Worm (Caenorhabditis elegans) whole organism, early embryonic: ENCODE measurements around the gene F55B11.3.
"Not testable (repeated sequence)": the region's sequence is repeated elsewhere in the genome, so short reads cannot be mapped to it uniquely, and the experiment has no call there.

Experiments used
- B0310.2 ChIP-seq: sonication (generic microtip); optimal IDR thresholded peaks from 2 replicates; lab custom pipeline; 2016; ENCODE audit warnings: mild to moderate bottlenecking, missing genetic modification characterization, missing compliant biosample characterization
- F13C5.2 ChIP-seq: sonication (generic microtip); optimal IDR thresholded peaks from 2 replicates; lab custom pipeline; 2017; ENCODE audit warnings: mild to moderate bottlenecking, missing genetic modification characterization, inconsistent platforms, missing compliant biosample characterization
- aly-1 ChIP-seq: sonication (generic microtip); optimal IDR thresholded peaks from 2 replicates; lab custom pipeline; 2016; ENCODE audit warnings: missing genetic modification characterization, missing compliant biosample characterization
- ama-1 ChIP-seq: fragments of 150-350 bp; optimal IDR thresholded peaks from 2 replicates; lab custom pipeline; 2014
- ceh-13 ChIP-seq: fragments of 200-800 bp; sonication (Bioruptor generic); optimal IDR thresholded peaks from 2 replicates; lab custom pipeline; 2018; ENCODE audit warnings: mild to moderate bottlenecking, missing genetic modification characterization, missing compliant biosample characterization
- ceh-36 ChIP-seq: sonication (generic microtip); optimal IDR thresholded peaks from 2 replicates; lab custom pipeline; 2016; ENCODE audit warnings: missing genetic modification characterization, inconsistent platforms, missing compliant biosample characterization
- ets-7 ChIP-seq: sonication (generic microtip); optimal IDR thresholded peaks from 2 replicates; lab custom pipeline; 2016; ENCODE audit warnings: missing genotype, missing genetic modification characterization, missing compliant biosample characterization
- flt-1 ChIP-seq: fragments of 200-800 bp; sonication (Bioruptor generic); IDR thresholded peaks from 2 replicates; pipeline ENCODE4 v1.3.6; 2022; ENCODE audit warnings: missing genetic modification characterization, missing compliant biosample characterization
- hmbx-1 ChIP-seq: sonication (generic microtip); optimal IDR thresholded peaks from 2 replicates; lab custom pipeline; 2016; ENCODE audit warnings: mild to moderate bottlenecking, missing genetic modification characterization, missing compliant biosample characterization
- hmg-4 ChIP-seq: fragments of 200-800 bp; sonication (Bioruptor generic); optimal IDR thresholded peaks from 2 replicates; lab custom pipeline; 2018; ENCODE audit warnings: mild to moderate bottlenecking, missing genetic modification characterization, missing compliant biosample characterization
- hnd-1 ChIP-seq: sonication (generic microtip); optimal IDR thresholded peaks from 2 replicates; lab custom pipeline; 2016; ENCODE audit warnings: missing genetic modification characterization, missing compliant biosample characterization
- pes-1 ChIP-seq: fragments of 200-800 bp; sonication (Bioruptor generic); IDR thresholded peaks from 2 replicates; pipeline ENCODE4 v1.3.6; 2022; ENCODE audit warnings: missing genetic modification reagents, missing genetic modification characterization, missing compliant biosample characterization
- scrt-1 ChIP-seq: fragments of 200-800 bp; sonication (Bioruptor generic); IDR thresholded peaks from 2 replicates; pipeline ENCODE4 v1.3.6; 2022; ENCODE audit warnings: missing genetic modification characterization, missing compliant biosample characterization
- sea-1 ChIP-seq: fragments of 200-800 bp; sonication (Bioruptor generic); conservative IDR thresholded peaks from 2 replicates; pipeline ENCODE4 v1.3.6; 2022; ENCODE audit warnings: missing genetic modification characterization, missing compliant biosample characterization
- tbx-11 ChIP-seq: fragments of 200-800 bp; sonication (Bioruptor generic); IDR thresholded peaks from 2 replicates; pipeline ENCODE4 v1.3.6; 2022; ENCODE audit warnings: missing genetic modification characterization, missing compliant biosample characterization
- tbx-37 ChIP-seq: fragments of 200-800 bp; sonication (Bioruptor generic); conservative IDR thresholded peaks from 2 replicates; pipeline ENCODE4 v1.3.6; 2022; ENCODE audit warnings: missing genetic modification reagents, missing genetic modification characterization, missing compliant biosample characterization
- tra-4 ChIP-seq: sonication (generic microtip); optimal IDR thresholded peaks from 2 replicates; lab custom pipeline; 2017; ENCODE audit warnings: missing genetic modification characterization, missing compliant biosample characterization

F55B11.3 gene

DNA sequence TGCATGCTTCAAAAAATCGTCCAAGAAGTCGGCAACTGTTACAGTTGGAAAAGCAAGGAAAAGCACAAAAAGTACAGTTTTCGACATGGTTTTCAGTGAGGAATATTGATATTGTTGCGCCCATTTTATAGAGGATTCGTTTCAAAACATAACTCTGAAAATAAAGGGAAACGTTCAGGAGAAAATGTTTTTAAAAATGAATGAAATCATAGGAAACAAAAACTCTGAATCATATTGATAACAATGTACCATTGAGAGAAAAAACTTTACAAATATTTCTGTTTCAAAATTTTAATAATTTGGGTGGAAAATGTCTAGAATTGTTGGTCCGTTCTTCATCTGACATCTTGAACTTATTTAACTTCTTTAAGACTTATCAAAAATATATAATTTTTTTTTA is 1.3 kb upstream of the F55B11.3 start, which contains the start of gene F55B11.2:
Gene F55B11.2 (minus strand): TSS at position 101 of the 400 bp plus-strand sequence.
- no peak for TF ChIP-seq hnd-1 (tag; lab: Kevin White, UChicago)
- TF ChIP-seq pes-1: no peak
- TF ChIP-seq F13C5.2: no peak
- no peak for TF ChIP-seq tra-4 (tag; lab: Kevin White, UChicago)
- TF ChIP-seq tbx-37 (GFP tag; lab: Robert Waterston, UW): no peak
- no peak for TF ChIP-seq B0310.2 (tag; lab: Kevin White, UChicago)
- TF ChIP-seq hmbx-1 (tag; lab: Kevin White, UChicago): no peak
- no peak for TF ChIP-seq ceh-13 (GFP tag; lab: Kevin White, UChicago)
- no peak for TF ChIP-seq hmg-4 (GFP tag; lab: Kevin White, UChicago)
- no peak for TF ChIP-seq scrt-1 (GFP tag; lab: Robert Waterston, UW)

DNA sequence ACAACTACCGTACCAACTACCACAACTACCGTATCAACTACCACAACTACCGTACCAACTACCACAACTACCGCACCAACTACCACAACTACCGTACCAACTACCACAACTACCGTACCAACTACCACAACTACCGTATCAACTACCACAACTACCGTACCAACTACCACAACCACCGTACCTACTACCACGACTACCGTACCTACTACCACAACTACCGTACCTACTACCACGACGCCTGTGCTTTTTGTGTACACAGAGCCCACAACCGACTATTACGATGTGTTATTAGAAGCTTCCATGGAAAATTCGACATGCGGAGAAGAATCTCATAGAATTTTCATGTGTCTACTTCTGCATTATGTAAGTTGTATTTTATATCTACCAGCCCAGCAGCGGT is 2.9 kb downstream of the F55B11.3 start, which contains the start of gene F55B11.5:
Gene F55B11.5 (plus strand): TSS at position 301 of the 400 bp plus-strand sequence.
- TF ChIP-seq ceh-13 (GFP tag; lab: Kevin White, UChicago); aly-1; hnd-1 (tag; lab: Kevin White, UChicago): not testable (repeated sequence)

DNA sequence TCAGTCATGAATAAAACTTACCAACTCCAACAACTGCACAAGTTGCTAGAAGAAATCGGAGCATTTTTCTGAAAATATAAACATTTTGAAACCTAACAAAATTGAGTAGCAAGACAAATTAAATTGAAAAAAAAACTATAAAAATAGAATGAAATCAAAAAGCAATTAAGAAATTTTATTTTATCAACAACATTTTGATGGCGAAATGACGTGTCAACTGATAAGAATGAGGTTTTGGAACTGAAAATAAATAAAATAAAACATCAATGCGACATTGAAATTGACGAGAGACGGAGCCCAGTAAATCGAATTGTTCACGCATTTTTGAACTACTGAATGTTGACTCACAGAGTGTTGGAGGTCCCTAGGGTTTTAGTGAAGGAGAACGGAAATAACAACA is 6.4 kb downstream of the F55B11.3 start, which contains the start of gene F55B11.4:
Gene F55B11.4 (minus strand): TSS at position 68 of the 400 bp plus-strand sequence.
- TF ChIP-seq tra-4 (tag; lab: Kevin White, UChicago) (no peak), ceh-36 (tag; lab: Kevin White, UChicago) (no peak)

DNA sequence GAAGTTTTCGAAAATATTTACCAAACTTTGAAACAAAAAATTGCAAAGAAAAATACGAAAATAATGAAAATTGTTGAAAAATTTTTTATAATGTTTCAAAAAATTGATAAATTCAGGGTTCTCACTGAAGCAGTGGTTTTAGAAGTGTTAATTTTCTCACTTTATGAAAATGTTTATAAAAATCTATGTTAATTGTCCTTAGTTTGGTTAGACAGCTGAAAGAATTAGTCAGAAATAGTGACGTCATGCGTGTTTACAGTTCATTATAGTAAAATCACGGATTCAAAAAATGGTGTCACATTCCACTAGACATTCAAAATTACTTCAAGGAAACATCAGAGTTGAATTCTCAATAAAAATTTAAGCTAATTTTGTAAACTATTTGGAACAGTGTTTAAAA is 11.4 kb downstream of the F55B11.3 start:
- TF ChIP-seq ets-7 (tag; lab: Kevin White, UChicago) (no peak), sea-1 (GFP tag; lab: Robert Waterston, UW) (no peak), ceh-13 (GFP tag; lab: Kevin White, UChicago) (no peak), aly-1 (no peak), tra-4 (tag; lab: Kevin White, UChicago) (no peak), hnd-1 (tag; lab: Kevin White, UChicago) (no peak), tbx-37 (GFP tag; lab: Robert Waterston, UW) (no peak), hmbx-1 (tag; lab: Kevin White, UChicago) (no peak), tbx-11 (no peak), flt-1 (GFP tag; lab: Robert Waterston, UW) (no peak), B0310.2 (tag; lab: Kevin White, UChicago) (no peak), pes-1 (no peak), ceh-36 (tag; lab: Kevin White, UChicago) (no peak)

DNA sequence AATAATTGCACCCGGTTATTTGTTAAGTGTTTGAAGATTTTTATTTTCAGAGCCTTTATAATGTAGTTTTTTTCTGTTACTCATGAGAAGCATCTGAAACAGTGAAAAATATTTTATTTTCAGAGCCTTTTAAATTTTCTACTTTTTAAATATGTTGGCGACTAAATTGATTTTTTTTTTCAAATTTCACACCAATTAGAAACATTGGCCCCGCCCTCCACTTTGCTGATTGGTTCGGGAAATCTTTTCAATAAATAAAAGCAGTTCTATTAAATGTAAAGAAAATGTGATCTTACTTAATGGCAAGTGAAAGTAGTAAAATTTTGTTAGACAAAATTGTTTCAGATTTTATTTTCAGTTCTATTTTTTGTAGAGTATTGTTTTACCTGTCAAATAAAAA is 12.9 kb downstream of the F55B11.3 start:
- no peak for TF ChIP-seq hmg-4 (GFP tag; lab: Kevin White, UChicago)
- TF ChIP-seq aly-1: no peak
- TF ChIP-seq pes-1: no peak
- no peak for TF ChIP-seq hmbx-1 (tag; lab: Kevin White, UChicago)
- no peak for TF ChIP-seq F13C5.2
- TF ChIP-seq ceh-36 (tag; lab: Kevin White, UChicago): no peak
- no peak for TF ChIP-seq tbx-11
- no peak for TF ChIP-seq tbx-37 (GFP tag; lab: Robert Waterston, UW)
- no peak for TF ChIP-seq ets-7 (tag; lab: Kevin White, UChicago)
- no peak for TF ChIP-seq tra-4 (tag; lab: Kevin White, UChicago)
- TF ChIP-seq flt-1 (GFP tag; lab: Robert Waterston, UW): no peak
- TF ChIP-seq B0310.2 (tag; lab: Kevin White, UChicago): no peak

DNA sequence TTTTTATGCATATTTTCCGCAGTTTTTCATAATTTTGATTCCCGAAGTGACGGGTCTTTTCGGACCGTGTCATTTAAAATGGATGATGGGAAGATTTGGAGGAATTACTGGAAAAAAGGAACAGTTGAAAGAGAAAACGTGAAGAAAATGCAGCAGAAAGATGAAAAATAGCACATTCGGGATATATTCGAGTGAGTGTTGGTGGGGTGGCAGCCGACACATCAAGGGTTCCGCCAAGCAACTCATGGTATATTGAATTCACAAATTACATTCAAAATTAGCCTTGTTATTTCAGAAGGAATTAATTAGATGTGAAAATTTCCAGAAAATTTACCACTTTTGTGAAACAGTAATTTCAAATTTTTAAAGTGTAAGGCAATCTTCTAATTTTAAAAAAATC is 19.6 kb downstream of the F55B11.3 start, which contains the start of gene tra-3:
Gene tra-3 (minus strand): TSS at position 107 of the 400 bp plus-strand sequence.
- TF ChIP-seq ets-7 (tag; lab: Kevin White, UChicago) (no peak), scrt-1 (GFP tag; lab: Robert Waterston, UW) (no peak), ceh-13 (GFP tag; lab: Kevin White, UChicago) (no peak), tbx-37 (GFP tag; lab: Robert Waterston, UW) (no peak), aly-1 (no peak), hmg-4 (GFP tag; lab: Kevin White, UChicago) (no peak), hnd-1 (tag; lab: Kevin White, UChicago) (no peak), sea-1 (GFP tag; lab: Robert Waterston, UW) (no peak), B0310.2 (tag; lab: Kevin White, UChicago) (no peak), hmbx-1 (tag; lab: Kevin White, UChicago) (no peak), ama-1 (lab: Kevin White, UChicago) (no peak), tra-4 (tag; lab: Kevin White, UChicago) (no peak), F13C5.2 (no peak)

DNA sequence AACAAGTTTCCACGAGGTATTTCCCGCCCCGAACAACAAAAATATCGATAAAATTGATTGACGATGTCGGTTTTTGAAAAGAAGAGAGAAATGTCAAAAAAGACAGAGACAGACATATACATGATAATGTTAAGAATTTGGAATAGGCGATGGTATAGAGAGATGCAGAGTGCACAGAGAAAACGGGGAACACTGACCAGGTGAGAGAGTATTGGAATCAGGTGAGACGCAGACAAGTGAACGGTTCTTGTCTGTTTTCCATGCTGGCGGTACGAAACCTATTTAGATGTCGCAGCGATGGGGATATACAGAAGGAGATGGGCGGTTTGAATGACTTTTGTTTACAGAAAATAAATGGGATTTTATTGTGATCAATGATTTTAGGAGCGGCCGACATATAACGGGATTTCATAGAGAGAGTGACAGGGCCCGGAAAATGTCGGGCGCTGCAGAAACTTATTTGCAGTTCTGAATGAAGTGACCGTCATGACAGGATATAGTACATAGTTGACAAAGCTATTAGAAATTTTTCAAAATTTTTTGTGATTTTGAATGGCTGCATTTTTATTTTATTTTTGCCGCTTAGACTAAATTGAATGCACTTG is 20.8 kb downstream of the F55B11.3 start:
- TF ChIP-seq ceh-36 (tag; lab: Kevin White, UChicago): no peak
- no peak for TF ChIP-seq ama-1 (lab: Kevin White, UChicago)
- no peak for TF ChIP-seq tra-4 (tag; lab: Kevin White, UChicago)
- no peak for TF ChIP-seq tbx-37 (GFP tag; lab: Robert Waterston, UW)
- no peak for TF ChIP-seq tbx-11
- no peak for TF ChIP-seq pes-1
- TF ChIP-seq sea-1 (GFP tag; lab: Robert Waterston, UW): no peak
- TF ChIP-seq flt-1 (GFP tag; lab: Robert Waterston, UW): no peak
- TF ChIP-seq hnd-1 (tag; lab: Kevin White, UChicago): no peak
- no peak for TF ChIP-seq B0310.2 (tag; lab: Kevin White, UChicago)
- no peak for TF ChIP-seq ets-7 (tag; lab: Kevin White, UChicago)
- TF ChIP-seq hmbx-1 (tag; lab: Kevin White, UChicago): no peak
- TF ChIP-seq ceh-13 (GFP tag; lab: Kevin White, UChicago): no peak
